Fruit fly (Drosophila melanogaster): ENCODE results near the gene CG32264.

CG32264 gene

dm6 chr3L:3785002-3785661, 21.1 kb downstream of the CG32264 start (continued):
- TF ChIP-seq tup (GFP tag; optimal IDR thresholded peaks at IDR 0.05) (peak; percentile 88), dpn (GFP tag; optimal IDR thresholded peaks at IDR 0.05) (peak; percentile 94 to 97), slou (GFP tag; optimal IDR thresholded peaks at IDR 0.05) (peak; percentile 85), ci (GFP tag; IDR thresholded peaks at IDR 0.05) (peak; percentile 98), CG34376 (GFP tag; optimal IDR thresholded peaks at IDR 0.05) (no peak), bab2 (GFP tag; optimal IDR thresholded peaks at IDR 0.05) (peak; percentile 90), CG15269 (tag; optimal IDR thresholded peaks at IDR 0.05) (peak; percentile 94), MTF-1 (GFP tag; optimal IDR thresholded peaks at IDR 0.05; ENCODE audit: borderline replicate concordance) (peak; percentile 65), CG18599 (GFP tag; optimal IDR thresholded peaks at IDR 0.05) (peak; percentile 85), croc (GFP tag; conservative IDR thresholded peaks at IDR 0.05) (peak; percentile 94), CG2199 (GFP tag; IDR thresholded peaks at IDR 0.05) (peak; percentile 97), Poxn (GFP tag; IDR thresholded peaks at IDR 0.05) (peak; percentile 78), PHDP (tag; optimal IDR thresholded peaks at IDR 0.05) (peak; percentile 95), slp2 (GFP tag; optimal IDR thresholded peaks at IDR 0.05) (peak; percentile 94), schlank (tag; optimal IDR thresholded peaks at IDR 0.05) (peak; percentile 76), kah (GFP tag; optimal IDR thresholded peaks at IDR 0.05) (peak; percentile 58), vfl (GFP tag; optimal IDR thresholded peaks at IDR 0.05) (peak; percentile 79), Kr (GFP tag; optimal IDR thresholded peaks at IDR 0.05) (peak; percentile 70), CG4854 (GFP tag; optimal IDR thresholded peaks at IDR 0.05) (peak; percentile 55), CG13894 (tag; optimal IDR thresholded peaks at IDR 0.05) (peak; percentile 0), Jarid2 (GFP tag; optimal IDR thresholded peaks at IDR 0.05) (peak; percentile 72), Pdp1 (GFP tag; optimal IDR thresholded peaks at IDR 0.05) (peak; percentile 92 to 94), sc (optimal IDR thresholded peaks at IDR 0.05) (no peak), sc (GFP tag; optimal IDR thresholded peaks at IDR 0.05) (peak; percentile 93), CG11093 (GFP tag; IDR thresholded peaks at IDR 0.05) (peak; percentile 95), CG13775 (GFP tag; optimal IDR thresholded peaks at IDR 0.05) (peak; percentile 89), CG2712 (tag; optimal IDR thresholded peaks at IDR 0.05) (peak; percentile 91), CG9797 (GFP tag; optimal IDR thresholded peaks at IDR 0.05) (no peak), Sox100B (GFP tag; optimal IDR thresholded peaks at IDR 0.05) (peak; percentile 72), lab (GFP tag; optimal IDR thresholded peaks at IDR 0.05) (peak; percentile 92), vnd (GFP tag; IDR thresholded peaks at IDR 0.05; ENCODE audit: partially characterized antibody) (peak; percentile 42; the same call in 1 of the 3 replicates), salm (tag; optimal IDR thresholded peaks at IDR 0.05) (peak; percentile 90), HmgD (GFP tag; optimal IDR thresholded peaks at IDR 0.05) (peak; percentile 93), jigr1 (GFP tag; IDR thresholded peaks at IDR 0.05) (peak; percentile 96), onecut (GFP tag; IDR thresholded peaks at IDR 0.05) (peak; percentile 88), CG12219 (GFP tag; optimal IDR thresholded peaks at IDR 0.05) (peak; percentile 97), Dad (GFP tag; optimal IDR thresholded peaks at IDR 0.05) (peak; percentile 90), CG3995 (GFP tag; optimal IDR thresholded peaks at IDR 0.05) (peak; percentile 19), CrebB (tag; optimal IDR thresholded peaks at IDR 0.05) (peak; percentile 91), HmgZ (tag; optimal IDR thresholded peaks at IDR 0.05) (peak; percentile 89), fru (optimal IDR thresholded peaks at IDR 0.05) (no peak), CG11723 (GFP tag; optimal IDR thresholded peaks at IDR 0.05) (peak; percentile 91), CG7786 (GFP tag; optimal IDR thresholded peaks at IDR 0.05) (peak; percentile 95), dysf (GFP tag; IDR thresholded peaks at IDR 0.05) (peak; percentile 96), H2.0 (GFP tag; IDR thresholded peaks at IDR 0.05) (peak; percentile 96), Scr (GFP tag; IDR thresholded peaks at IDR 0.05; ENCODE audit: partially characterized antibody) (0 out of 2 replicates have a peak, but pooled peaks have one; percentile 29), CG17829 (tag; optimal IDR thresholded peaks at IDR 0.05) (peak; percentile 85), ttk (GFP tag; IDR thresholded peaks at IDR 0.05) (peak; percentile 96), CG17328 (GFP tag; IDR thresholded peaks at IDR 0.05) (peak; percentile 97), Lpt (GFP tag; optimal IDR thresholded peaks at IDR 0.05) (no peak)
